Fruit fly (Drosophila melanogaster): ENCODE measurements around the gene CG9030.
A peak's percentile ranks its signal among the peaks of the same experiment; 100 is the strongest.

Gene CG9030

dm6 chrX:14952845-14953720 is 1.8 kb downstream of the CG9030 start, which contains the start of gene pdgy (continued):
- peak; percentile 77 for TF ChIP-seq Rel (GFP tag; optimal IDR thresholded peaks at IDR 0.05)
- peak; percentile 30 for TF ChIP-seq Rel (tag; optimal IDR thresholded peaks at IDR 0.05)
- TF ChIP-seq usp (GFP tag; optimal IDR thresholded peaks at IDR 0.05), result no peak
- no peak for TF ChIP-seq OdsH (GFP tag; optimal IDR thresholded peaks at IDR 0.05)

- peak; percentile 60 for TF ChIP-seq dmrt93B (GFP tag; optimal IDR thresholded peaks at IDR 0.05)
- peak; percentile 34 for TF ChIP-seq Hnf4 (GFP tag; optimal IDR thresholded peaks at IDR 0.05)
- TF ChIP-seq Sp1 (GFP tag; optimal IDR thresholded peaks at IDR 0.05), result peak; percentile 78
- TF ChIP-seq Hr78 (GFP tag; optimal IDR thresholded peaks at IDR 0.05), result no peak
- TF ChIP-seq Dfd (GFP tag; optimal IDR thresholded peaks at IDR 0.05), result no peak
- TF ChIP-seq Myc (optimal IDR thresholded peaks at IDR 0.05), result no peak
- TF ChIP-seq tai (GFP tag; optimal IDR thresholded peaks at IDR 0.05), result no peak
- TF ChIP-seq psq (GFP tag; optimal IDR thresholded peaks at IDR 0.05), result peak; percentile 35
- peak in 1 of 2 experiments; percentile 3 for TF ChIP-seq dl (GFP tag; optimal IDR thresholded peaks at IDR 0.05; ENCODE audit: insufficient read depth in 1 of 2, partially characterized antibody in 2 of 2)
- TF ChIP-seq rgr (GFP tag; optimal IDR thresholded peaks at IDR 0.05), result peak; percentile 69
- TF ChIP-seq br (GFP tag; optimal IDR thresholded peaks at IDR 0.05), result peak; percentile 39
- peak; percentile 63 for TF ChIP-seq ey (GFP tag; optimal IDR thresholded peaks at IDR 0.05)
- TF ChIP-seq foxo (GFP tag; optimal IDR thresholded peaks at IDR 0.05), result peak in 1 of 2 experiments; percentile 68
- TF ChIP-seq Dif (GFP tag; optimal IDR thresholded peaks at IDR 0.05; ENCODE audit: partially characterized antibody), result no peak
- TF ChIP-seq N (GFP tag; optimal IDR thresholded peaks at IDR 0.05), result no peak
- no peak for TF ChIP-seq sage (GFP tag; optimal IDR thresholded peaks at IDR 0.05)
- peak; percentile 70 for TF ChIP-seq OdsH (GFP tag; optimal IDR thresholded peaks at IDR 0.05)
- TF ChIP-seq fru (GFP tag; optimal IDR thresholded peaks at IDR 0.05), result peak; percentile 77
- TF ChIP-seq CG9705 (GFP tag; optimal IDR thresholded peaks at IDR 0.05), result peak; percentile 18
- no peak for TF ChIP-seq CrebA (GFP tag; optimal IDR thresholded peaks at IDR 0.05; ENCODE audit: borderline replicate concordance)
- no peak for TF ChIP-seq Rel (GFP tag; optimal IDR thresholded peaks at IDR 0.05)
- TF ChIP-seq Rel (tag; optimal IDR thresholded peaks at IDR 0.05), result no peak
- peak; percentile 58 for TF ChIP-seq HLH106 (tag; optimal IDR thresholded peaks at IDR 0.05)
- no peak for TF ChIP-seq lola (GFP tag; optimal IDR thresholded peaks at IDR 0.05)
- TF ChIP-seq Hr83 (GFP tag; optimal IDR thresholded peaks at IDR 0.05; ENCODE audit: poor library complexity, severe bottlenecking), result no peak
- no peak for TF ChIP-seq sv (GFP tag; optimal IDR thresholded peaks at IDR 0.05)
- TF ChIP-seq usp (GFP tag; optimal IDR thresholded peaks at IDR 0.05), result no peak
- no peak for TF ChIP-seq dsf (GFP tag; optimal IDR thresholded peaks at IDR 0.05; ENCODE audit: borderline replicate concordance)
- no peak for TF ChIP-seq GATAd (GFP tag; optimal IDR thresholded peaks at IDR 0.05)
- TF ChIP-seq jim (GFP tag; optimal IDR thresholded peaks at IDR 0.05), result no peak
- no peak for TF ChIP-seq Vsx2 (GFP tag; optimal IDR thresholded peaks at IDR 0.05; ENCODE audit: partially characterized antibody)
- TF ChIP-seq brk (GFP tag; optimal IDR thresholded peaks at IDR 0.05), result no peak
- TF ChIP-seq Abd-B (GFP tag; optimal IDR thresholded peaks at IDR 0.05), result no peak
- no peak for TF ChIP-seq Jra (GFP tag; optimal IDR thresholded peaks at IDR 0.05)
- TF ChIP-seq h (GFP tag; optimal IDR thresholded peaks at IDR 0.05), result peak; percentile 74
- TF ChIP-seq pan (optimal IDR thresholded peaks at IDR 0.05), result no peak
- TF ChIP-seq Mio (GFP tag; optimal IDR thresholded peaks at IDR 0.05), result no peak
- peak; percentile 79 for TF ChIP-seq woc (GFP tag; optimal IDR thresholded peaks at IDR 0.05)
- no peak for TF ChIP-seq CG32264 (GFP tag; optimal IDR thresholded peaks at IDR 0.05)
Observed at dm6 chrX:14952097-14952844, 2.6 kb downstream of the CG9030 start.
